Worm (Caenorhabditis elegans) whole organism, L1 larva: Measurements from ENCODE around the gene rpl-5.

Experiments used
- C16A3.4 ChIP-seq: fragments of 150-350 bp; optimal IDR thresholded peaks from 2 replicates; lab custom pipeline; 2014; ENCODE audit warnings: missing biosample characterization, missing genetic modification characterization
- F16B12.6 ChIP-seq: fragments of 150-350 bp; optimal IDR thresholded peaks from 2 replicates; lab custom pipeline; 2014; ENCODE audit warnings: missing biosample characterization, missing genetic modification characterization
- Y116A8C.19 ChIP-seq: sonication (generic microtip); optimal IDR thresholded peaks from 2 replicates; lab custom pipeline; 2016; ENCODE audit warnings: missing compliant biosample characterization, missing genetic modification characterization, borderline replicate concordance
- alr-1 ChIP-seq: fragments of 200-800 bp; sonication (Bioruptor generic); optimal IDR thresholded peaks from 2 replicates; lab custom pipeline; 2018; ENCODE audit warnings: borderline replicate concordance, mild to moderate bottlenecking, missing genetic modification characterization, missing compliant biosample characterization
- ama-1 ChIP-seq: fragments of 150-350 bp; optimal IDR thresholded peaks from 2 replicates; lab custom pipeline; 2014
- blmp-1 ChIP-seq: fragments of 150-350 bp; optimal IDR thresholded peaks from 2 replicates; lab custom pipeline; 2014; ENCODE audit warnings: missing biosample characterization, missing genetic modification characterization
- ceh-63 ChIP-seq: fragments of 200-800 bp; sonication (Bioruptor generic); optimal IDR thresholded peaks from 2 replicates; lab custom pipeline; 2018; ENCODE audit warnings: mild to moderate bottlenecking, missing genetic modification characterization, missing compliant biosample characterization
- ceh-82 ChIP-seq, 3 experiments: fragments of 150-350 bp in 1 of 3; sonication (generic microtip) in 2 of 3; optimal IDR thresholded peaks; 2 replicates each; lab custom pipeline; 2014 to 2017; ENCODE audit warnings: missing biosample characterization in 3 of 3, missing genetic modification characterization in 3 of 3
- ceh-88 ChIP-seq: fragments of 200-800 bp; sonication (Bioruptor generic); IDR thresholded peaks from 2 replicates; pipeline ENCODE4 v1.3.6; 2022; ENCODE audit warnings: missing genetic modification characterization, missing compliant biosample characterization
- ceh-90 ChIP-seq: sonication (generic microtip); optimal IDR thresholded peaks from 2 replicates; lab custom pipeline; 2016; ENCODE audit warnings: missing genetic modification characterization, missing compliant biosample characterization
- ces-1 ChIP-seq: fragments of 150-350 bp; optimal IDR thresholded peaks from 2 replicates; lab custom pipeline; 2014; ENCODE audit warnings: missing biosample characterization, missing genetic modification reagents, missing genetic modification characterization
- dpl-1 ChIP-seq, 3 experiments: fragments of 150-350 bp in 2 of 3; sonication (generic microtip) in 1 of 3; optimal IDR thresholded peaks; 2 replicates each; lab custom pipeline; 2014 to 2017; ENCODE audit warnings: missing biosample characterization in 3 of 3, missing genetic modification characterization in 3 of 3, missing genetic modification reagents in 3 of 3
- dsc-1 ChIP-seq: sonication (generic microtip); optimal IDR thresholded peaks from 2 replicates; lab custom pipeline; 2016; ENCODE audit warnings: mild to moderate bottlenecking, missing genetic modification characterization, missing compliant biosample characterization
- efl-1 ChIP-seq, 4 experiments: fragments of 150-350 bp; optimal IDR thresholded peaks in 3 of 4; peaks in 1 of 4; 1 replicate in 1 of 4; 2 replicates in 3 of 4; lab custom pipeline; 2014; ENCODE audit warnings: missing biosample characterization in 2 of 4, missing genetic modification characterization in 2 of 4, missing genetic modification reagents in 2 of 4
- efl-3 ChIP-seq: fragments of 200-800 bp; sonication (Bioruptor generic); optimal IDR thresholded peaks from 2 replicates; lab custom pipeline; 2018; ENCODE audit warnings: mild to moderate bottlenecking, missing genetic modification characterization, missing compliant biosample characterization
- egl-27 ChIP-seq, 2 experiments: fragments of 150-350 bp in 1 of 2; sonication (generic microtip); optimal IDR thresholded peaks; 3 replicates each; lab custom pipeline; 2017 to 2018; ENCODE audit warnings: missing biosample characterization in 2 of 2, missing genetic modification characterization in 2 of 2, missing genetic modification reagents in 2 of 2
- elt-3 ChIP-seq, 6 experiments: fragments of 150-350 bp in 1 of 6; sonication (generic microtip); optimal IDR thresholded peaks; 2 replicates each; lab custom pipeline; 2017 to 2018; ENCODE audit warnings: missing biosample characterization in 6 of 6, missing genetic modification characterization in 6 of 6, inconsistent platforms in 1 of 6
- fkh-4 ChIP-seq: sonication (generic microtip); optimal IDR thresholded peaks from 2 replicates; lab custom pipeline; 2016; ENCODE audit warnings: missing compliant biosample characterization, missing genetic modification characterization, borderline replicate concordance
- fkh-8 ChIP-seq: sonication (generic microtip); optimal IDR thresholded peaks from 2 replicates; lab custom pipeline; 2016; ENCODE audit warnings: mild to moderate bottlenecking, missing genetic modification characterization, missing compliant biosample characterization
- fos-1 ChIP-seq: fragments of 150-350 bp; optimal IDR thresholded peaks from 2 replicates; lab custom pipeline; 2014; ENCODE audit warnings: missing biosample characterization, missing genetic modification characterization
- grh-1 ChIP-seq: fragments of 200-800 bp; sonication (Bioruptor generic); IDR thresholded peaks from 2 replicates; pipeline ENCODE4 v1.3.6; 2022; ENCODE audit warnings: missing genetic modification reagents, missing genetic modification characterization, missing compliant biosample characterization
- hpl-2 ChIP-seq: fragments of 150-350 bp; optimal IDR thresholded peaks from 2 replicates; lab custom pipeline; 2014; ENCODE audit warnings: missing biosample characterization, missing genetic modification reagents, missing genetic modification characterization
- irx-1 ChIP-seq: sonication (generic microtip); optimal IDR thresholded peaks from 2 replicates; lab custom pipeline; 2016; ENCODE audit warnings: missing genetic modification characterization, missing compliant biosample characterization
- isw-1 ChIP-seq: fragments of 200-800 bp; sonication (Bioruptor generic); IDR thresholded peaks from 2 replicates; pipeline ENCODE4 v1.3.6; 2022; ENCODE audit warnings: missing genetic modification characterization, missing compliant biosample characterization
- jun-1 ChIP-seq: fragments of 150-350 bp; optimal IDR thresholded peaks from 2 replicates; lab custom pipeline; 2014; ENCODE audit warnings: missing biosample characterization, missing genetic modification reagents, missing genetic modification characterization
- lin-13 ChIP-seq: fragments of 150-350 bp; optimal IDR thresholded peaks from 2 replicates; lab custom pipeline; 2014; ENCODE audit warnings: missing biosample characterization, missing genetic modification reagents, missing genetic modification characterization
- lin-15B ChIP-seq: fragments of 150-350 bp; sonication (generic microtip); optimal IDR thresholded peaks from 3 replicates; lab custom pipeline; 2014; ENCODE audit warnings: missing biosample characterization, missing genetic modification characterization
- lir-3 ChIP-seq: sonication (generic microtip); optimal IDR thresholded peaks from 2 replicates; lab custom pipeline; 2016; ENCODE audit warnings: mild to moderate bottlenecking, missing genetic modification characterization, moderate library complexity, missing compliant biosample characterization; ENCODE audit not compliant: poor library complexity
- lsy-2 ChIP-seq, 2 experiments: fragments of 150-350 bp; optimal IDR thresholded peaks; 2 replicates each; lab custom pipeline; 2014; ENCODE audit warnings: missing biosample characterization in 2 of 2, missing genetic modification characterization in 2 of 2
- mep-1 ChIP-seq: fragments of 150-350 bp; optimal IDR thresholded peaks from 2 replicates; lab custom pipeline; 2014; ENCODE audit warnings: missing biosample characterization, missing genetic modification characterization
- nhr-19 ChIP-seq: fragments of 200-800 bp; sonication (Bioruptor generic); conservative IDR thresholded peaks from 2 replicates; pipeline ENCODE4 v1.3.6; 2022; ENCODE audit warnings: missing genetic modification characterization, missing compliant biosample characterization
- nhr-20 ChIP-seq: sonication (generic microtip); optimal IDR thresholded peaks from 2 replicates; lab custom pipeline; 2016; ENCODE audit warnings: mild to moderate bottlenecking, missing genetic modification characterization, missing compliant biosample characterization
- nhr-47 ChIP-seq: sonication (generic microtip); optimal IDR thresholded peaks from 2 replicates; lab custom pipeline; 2016; ENCODE audit warnings: mild to moderate bottlenecking, missing genetic modification characterization, moderate library complexity, missing compliant biosample characterization
- nhr-77 ChIP-seq: fragments of 150-350 bp; optimal IDR thresholded peaks from 2 replicates; lab custom pipeline; 2014; ENCODE audit warnings: missing biosample characterization, missing genetic modification characterization
- nhr-84 ChIP-seq: sonication (generic microtip); optimal IDR thresholded peaks from 2 replicates; lab custom pipeline; 2017; ENCODE audit warnings: missing biosample characterization, missing genetic modification characterization
- nhr-85 ChIP-seq: sonication (generic microtip); peaks from one replicate; lab custom pipeline; 2016; ENCODE audit warnings: missing genetic modification characterization, inconsistent platforms, missing compliant biosample characterization
- nhr-90 ChIP-seq: sonication (generic microtip); optimal IDR thresholded peaks from 2 replicates; lab custom pipeline; 2016; ENCODE audit warnings: mild to moderate bottlenecking, missing genetic modification characterization, missing compliant biosample characterization; ENCODE audit not compliant: poor library complexity
- rnt-1 ChIP-seq: sonication (generic microtip); optimal IDR thresholded peaks from 2 replicates; lab custom pipeline; 2016; ENCODE audit warnings: mild to moderate bottlenecking, missing genetic modification characterization, moderate library complexity, missing compliant biosample characterization
- sptf-1 ChIP-seq: fragments of 150-350 bp; optimal IDR thresholded peaks from 2 replicates; lab custom pipeline; 2014; ENCODE audit warnings: missing biosample characterization, missing genetic modification characterization
- swsn-7 ChIP-seq: sonication (generic microtip); optimal IDR thresholded peaks from 2 replicates; lab custom pipeline; 2016; ENCODE audit warnings: missing genetic modification characterization, missing compliant biosample characterization
- tlp-1 ChIP-seq: fragments of 150-350 bp; optimal IDR thresholded peaks from 2 replicates; lab custom pipeline; 2014; ENCODE audit warnings: missing biosample characterization, missing genetic modification characterization
- unc-130 ChIP-seq: fragments of 150-350 bp; optimal IDR thresholded peaks from 2 replicates; lab custom pipeline; 2017; ENCODE audit warnings: missing biosample characterization, missing genetic modification characterization, inconsistent platforms
- unc-86 ChIP-seq: sonication (generic microtip); optimal IDR thresholded peaks from 2 replicates; lab custom pipeline; 2016; ENCODE audit warnings: missing genetic modification characterization, missing compliant biosample characterization
- vab-15 ChIP-seq: sonication (generic microtip); optimal IDR thresholded peaks from 2 replicates; lab custom pipeline; 2017; ENCODE audit warnings: missing genotype, mild to moderate bottlenecking, missing genetic modification characterization, missing compliant biosample characterization
- ztf-4 ChIP-seq: fragments of 150-350 bp; optimal IDR thresholded peaks from 2 replicates; lab custom pipeline; 2014; ENCODE audit warnings: missing biosample characterization, missing genetic modification characterization

The rpl-5 gene

ce11 chrII:8540412-8540811 is 29.3 kb upstream of the rpl-5 start, which contains the start of gene pqn-73:
TSS of gene pqn-73 (plus strand) at chrII:8540712.
- TF ChIP-seq rnt-1 (no peak), jun-1 (tag; lab: Kevin White, UChicago) (no peak), blmp-1 (tag; lab: Kevin White, UChicago) (no peak), ceh-82 (tag; optimal IDR thresholded peaks at IDR 0.05; lab: Kevin White, UChicago) (no peak), nhr-19 (GFP tag; lab: Robert Waterston, UW) (no peak), ceh-88 (GFP tag; lab: Robert Waterston, UW) (no peak), egl-27 (tag; optimal IDR thresholded peaks at IDR 0.05; lab: Kevin White, UChicago) (no peak), grh-1 (GFP tag; lab: Robert Waterston, UW) (no peak), Y116A8C.19 (tag; lab: Kevin White, UChicago) (no peak), ama-1 (lab: Kevin White, UChicago) (no peak), lin-13 (GFP tag; lab: Kevin White, UChicago) (no peak)

ce11 chrII:8545315-8545714 is 24.4 kb upstream of the rpl-5 start, which contains the start of gene decr-1.2:
TSS of gene decr-1.2 (plus strand) at chrII:8545615.
- TF ChIP-seq unc-86 (tag; lab: Kevin White, UChicago) (no peak), fos-1 (tag; lab: Kevin White, UChicago) (no peak), ztf-4 (tag; lab: Kevin White, UChicago) (no peak), dpl-1 (GFP tag; optimal IDR thresholded peaks at IDR 0.05; lab: Kevin White, UChicago) (no peak), irx-1 (no peak), fkh-4 (tag; lab: Kevin White, UChicago) (no peak), lsy-2 (tag; optimal IDR thresholded peaks at IDR 0.05; lab: Kevin White, UChicago) (no peak), ces-1 (GFP tag; lab: Kevin White, UChicago) (no peak), grh-1 (GFP tag; lab: Robert Waterston, UW) (no peak), nhr-47 (tag; lab: Kevin White, UChicago) (no peak), nhr-19 (GFP tag; lab: Robert Waterston, UW) (no peak), F16B12.6 (no peak), nhr-84 (tag; lab: Kevin White, UChicago) (no peak)

- TF ChIP-seq dsc-1 (peak; percentile 27), unc-130 (tag; lab: Kevin White, UChicago) (no peak), ceh-63 (no peak), vab-15 (tag; lab: Kevin White, UChicago) (no peak), hpl-2 (GFP tag; lab: Kevin White, UChicago) (no peak), tlp-1 (tag; lab: Kevin White, UChicago) (no peak), nhr-90 (peak; percentile 44), fos-1 (tag; lab: Kevin White, UChicago) (peak; percentile 25), nhr-77 (tag; lab: Kevin White, UChicago) (peak; percentile 62), lir-3 (peak; percentile 48), nhr-84 (tag; lab: Kevin White, UChicago) (no peak), mep-1 (tag; lab: Kevin White, UChicago) (peak; percentile 66), elt-3 (tag; optimal IDR thresholded peaks at IDR 0.05; lab: Kevin White, UChicago) (peak in 1 of 6 experiments; percentile 19), ceh-90 (tag; lab: Kevin White, UChicago) (no peak), dpl-1 (GFP tag; optimal IDR thresholded peaks at IDR 0.05; lab: Kevin White, UChicago) (peak in 2 of 3 experiments; percentile 25 to 44), lsy-2 (tag; optimal IDR thresholded peaks at IDR 0.05; lab: Kevin White, UChicago) (peak in 1 of 2 experiments; percentile 69), unc-86 (tag; lab: Kevin White, UChicago) (no peak), Y116A8C.19 (tag; lab: Kevin White, UChicago) (no peak), ceh-82 (tag; optimal IDR thresholded peaks at IDR 0.05; lab: Kevin White, UChicago) (peak; percentile 25 to 44 (median 28)), lin-13 (GFP tag; lab: Kevin White, UChicago) (no peak), nhr-19 (GFP tag; lab: Robert Waterston, UW) (peak; percentile 31; the same call in 1 of the 2 replicates), nhr-85 (tag; lab: Kevin White, UChicago) (no peak), irx-1 (no peak), ztf-4 (tag; lab: Kevin White, UChicago) (no peak), swsn-7 (tag; lab: Kevin White, UChicago) (peak; percentile 25), sptf-1 (tag; lab: Kevin White, UChicago) (no peak), lin-15B (no peak), fkh-8 (no peak), rnt-1 (peak; percentile 66), alr-1 (no peak), nhr-20 (peak; percentile 68), blmp-1 (tag; lab: Kevin White, UChicago) (peak; percentile 25), efl-1 (optimal IDR thresholded peaks at IDR 0.05; lab: Kevin White, UChicago) (peak; percentile 38 to 48), efl-1 (GFP tag; optimal IDR thresholded peaks at IDR 0.05 in 1 of 2; lab: Kevin White, UChicago) (peak; percentile 20 to 95), efl-3 (GFP tag; lab: Kevin White, UChicago) (no peak), C16A3.4 (tag; lab: Kevin White, UChicago) (peak; percentile 78), isw-1 (GFP tag; lab: Robert Waterston, UW) (no peak), nhr-47 (tag; lab: Kevin White, UChicago) (peak; percentile 59)
Measured at ce11 chrII:8546975-8547374, 22.8 kb upstream of the rpl-5 start.
